Worm (Caenorhabditis elegans) whole organism, late embryonic: Measurements from ENCODE around the gene pitr-3.

ENCODE experiments used
- T23F11.4 ChIP-seq: fragments of 200-800 bp; sonication (Bioruptor generic); optimal IDR thresholded peaks from 2 replicates; lab custom pipeline; 2018; ENCODE audit warnings: mild to moderate bottlenecking, missing genetic modification characterization, missing compliant biosample characterization
- Y22D7AL.16 ChIP-seq: sonication (generic microtip); optimal IDR thresholded peaks from 2 replicates; lab custom pipeline; 2016; ENCODE audit warnings: missing genetic modification characterization, missing compliant biosample characterization
- ama-1 ChIP-seq: fragments of 150-350 bp; optimal IDR thresholded peaks from 2 replicates; lab custom pipeline; 2014
- ceh-2 ChIP-seq: sonication (generic microtip); optimal IDR thresholded peaks from 2 replicates; lab custom pipeline; 2016; ENCODE audit warnings: missing genotype, missing genetic modification characterization, missing compliant biosample characterization
- ceh-45 ChIP-seq: fragments of 200-800 bp; sonication (Bioruptor generic); IDR thresholded peaks from 2 replicates; pipeline ENCODE4 v1.3.6; 2022; ENCODE audit warnings: missing genetic modification reagents, missing genetic modification characterization, missing compliant biosample characterization
- ceh-6 ChIP-seq: fragments of 200-800 bp; sonication (Bioruptor generic); optimal IDR thresholded peaks from 2 replicates; lab custom pipeline; 2018; ENCODE audit warnings: mild to moderate bottlenecking, missing genetic modification characterization, missing compliant biosample characterization
- elt-2 ChIP-seq: sonication (generic microtip); optimal IDR thresholded peaks from 2 replicates; lab custom pipeline; 2016; ENCODE audit warnings: missing genetic modification reagents, missing genetic modification characterization, missing compliant biosample characterization
- eyg-1 ChIP-seq: sonication (generic microtip); optimal IDR thresholded peaks from 2 replicates; lab custom pipeline; 2016; ENCODE audit warnings: missing genotype, missing genetic modification characterization, missing compliant biosample characterization
- fkh-6 ChIP-seq: sonication (generic microtip); optimal IDR thresholded peaks from 2 replicates; lab custom pipeline; 2016; ENCODE audit warnings: missing genetic modification characterization, missing compliant biosample characterization
- nhr-11 ChIP-seq: fragments of 150-350 bp; optimal IDR thresholded peaks from 2 replicates; lab custom pipeline; 2014; ENCODE audit warnings: missing biosample characterization, missing genetic modification characterization
- pag-3 ChIP-seq: sonication (generic microtip); optimal IDR thresholded peaks from 2 replicates; lab custom pipeline; 2016; ENCODE audit warnings: missing compliant biosample characterization, missing genetic modification characterization, borderline replicate concordance
- sox-4 ChIP-seq: sonication (generic microtip); optimal IDR thresholded peaks from 2 replicates; lab custom pipeline; 2017; ENCODE audit warnings: mild to moderate bottlenecking, missing genetic modification characterization, inconsistent platforms, missing compliant biosample characterization

- TF ChIP-seq pag-3 (tag; lab: Kevin White, UChicago) = no peak
- no peak for TF ChIP-seq fkh-6 (tag; lab: Kevin White, UChicago)
- TF ChIP-seq T23F11.4 = no peak
- no peak for TF ChIP-seq ceh-2 (tag; lab: Kevin White, UChicago)
- no peak for TF ChIP-seq nhr-11 (tag; lab: Kevin White, UChicago)
- TF ChIP-seq ceh-45 = no peak
- TF ChIP-seq sox-4 (tag; lab: Kevin White, UChicago) = no peak
- no peak for TF ChIP-seq Y22D7AL.16 (tag; lab: Kevin White, UChicago)
- no peak for TF ChIP-seq ceh-6 (GFP tag; lab: Kevin White, UChicago)
- no peak for TF ChIP-seq eyg-1 (tag; lab: Kevin White, UChicago)
- TF ChIP-seq ama-1 = no peak
- TF ChIP-seq elt-2 (tag; lab: Kevin White, UChicago) = no peak
Observed at ce11 chrV:9096674-9097073, 44.5 kb downstream of the pitr-3 start.
